Fruit fly (Drosophila melanogaster) whole organism, embryonic: ENCODE data around the gene Rnf146.

ENCODE experiments used
- ATbp ChIP-seq: fragments of 200-800 bp; sonication (Bioruptor generic); optimal IDR thresholded peaks from 2 replicates; lab custom pipeline; 2017; ENCODE audit warnings: missing biosample characterization, mild to moderate bottlenecking, missing genetic modification characterization, missing genetic modification reagents
- Antp ChIP-seq: fragments of 200-800 bp; sonication (Bioruptor generic); optimal IDR thresholded peaks from 3 replicates; lab custom pipeline; 2016; ENCODE audit warnings: missing biosample characterization, missing genetic modification characterization
- CG10147 ChIP-seq: fragments of 200-800 bp; sonication (Bioruptor generic); optimal IDR thresholded peaks from 2 replicates; lab custom pipeline; 2019; ENCODE audit warnings: missing biosample characterization, mild to moderate bottlenecking, missing genetic modification characterization, moderate library complexity
- CG10979 ChIP-seq: fragments of 200-800 bp; sonication (Bioruptor generic); optimal IDR thresholded peaks from 2 replicates; lab custom pipeline; 2018; ENCODE audit warnings: missing biosample characterization, mild to moderate bottlenecking, missing genetic modification characterization, moderate library complexity
- CG11504 ChIP-seq: fragments of 200-800 bp; sonication (Bioruptor generic); optimal IDR thresholded peaks from 3 replicates; lab custom pipeline; 2019; ENCODE audit warnings: missing biosample characterization, mild to moderate bottlenecking, missing genetic modification characterization, moderate library complexity
- CG11695 ChIP-seq: fragments of 200-800 bp; sonication (Bioruptor generic); IDR thresholded peaks from 3 replicates; pipeline ENCODE4 v1.3.6; 2022; ENCODE audit warnings: missing biosample characterization, missing genetic modification characterization
- CG12155 ChIP-seq: fragments of 200-800 bp; sonication (Bioruptor generic); optimal IDR thresholded peaks from 3 replicates; lab custom pipeline; 2016; ENCODE audit warnings: missing biosample characterization, missing genetic modification characterization
- CG13296 ChIP-seq: fragments of 200-800 bp; sonication (Bioruptor generic); optimal IDR thresholded peaks from 3 replicates; lab custom pipeline; 2018; ENCODE audit warnings: missing biosample characterization, mild to moderate bottlenecking, missing genetic modification characterization
- CG14050 ChIP-seq: fragments of 200-800 bp; sonication (Bioruptor generic); IDR thresholded peaks from 3 replicates; pipeline ENCODE4 v1.3.6; 2022; ENCODE audit warnings: missing biosample characterization, missing genetic modification characterization
- CG14965 ChIP-seq: fragments of 200-800 bp; sonication (Bioruptor generic); optimal IDR thresholded peaks from 2 replicates; lab custom pipeline; 2016; ENCODE audit warnings: missing biosample characterization, missing genetic modification characterization, borderline replicate concordance
- CG1602 ChIP-seq: fragments of 200-800 bp; sonication (Bioruptor generic); optimal IDR thresholded peaks from 3 replicates; lab custom pipeline; 2016; ENCODE audit warnings: missing biosample characterization, missing genetic modification characterization
- CG17328 ChIP-seq: fragments of 200-800 bp; sonication (Bioruptor generic); IDR thresholded peaks from 2 replicates; pipeline ENCODE4 v1.3.6; 2022; ENCODE audit warnings: missing biosample characterization, missing genetic modification characterization
- CG1832 ChIP-seq: fragments of 200-800 bp; sonication (Bioruptor generic); optimal IDR thresholded peaks from 2 replicates; lab custom pipeline; 2017; ENCODE audit warnings: missing biosample characterization, mild to moderate bottlenecking, missing genetic modification characterization, inconsistent platforms
- CG32532 ChIP-seq: fragments of 200-800 bp; sonication (Bioruptor generic); IDR thresholded peaks from 2 replicates; pipeline ENCODE4 v1.3.6; 2022; ENCODE audit warnings: missing biosample characterization, missing genetic modification characterization
- CG32767 ChIP-seq: fragments of 200-800 bp; sonication (Bioruptor generic); IDR thresholded peaks from 2 replicates; pipeline ENCODE4 v1.3.6; 2022; ENCODE audit warnings: missing biosample characterization, missing genetic modification characterization
- CG33557 ChIP-seq: fragments of 200-800 bp; sonication (Bioruptor generic); optimal IDR thresholded peaks from 2 replicates; lab custom pipeline; 2019; ENCODE audit warnings: missing biosample characterization, mild to moderate bottlenecking, missing genetic modification characterization, moderate library complexity
- CG4360 ChIP-seq: fragments of 200-800 bp; sonication (Bioruptor generic); IDR thresholded peaks from 2 replicates; pipeline ENCODE4 v1.3.6; 2022; ENCODE audit warnings: missing biosample characterization, missing genetic modification characterization
- CG6791 ChIP-seq: fragments of 200-800 bp; sonication (Bioruptor generic); IDR thresholded peaks from 3 replicates; pipeline ENCODE4 v1.3.6; 2022; ENCODE audit warnings: missing biosample characterization, missing genetic modification characterization; ENCODE audit not compliant: partially characterized antibody
- CG6813 ChIP-seq: fragments of 200-800 bp; sonication (Bioruptor generic); optimal IDR thresholded peaks from 2 replicates; lab custom pipeline; 2017; ENCODE audit warnings: missing biosample characterization, missing genetic modification characterization, mild to moderate bottlenecking, moderate library complexity, missing genetic modification reagents
- CG7928 ChIP-seq: fragments of 200-800 bp; sonication (Bioruptor generic); optimal IDR thresholded peaks from 2 replicates; lab custom pipeline; 2017; ENCODE audit warnings: missing biosample characterization, mild to moderate bottlenecking, missing genetic modification characterization
- CG7963 ChIP-seq: fragments of 200-800 bp; sonication (Bioruptor generic); IDR thresholded peaks from 3 replicates; pipeline ENCODE4 v1.3.6; 2022; ENCODE audit warnings: missing biosample characterization, missing genetic modification characterization; ENCODE audit not compliant: partially characterized antibody
- Chrac-16 ChIP-seq: fragments of 200-800 bp; sonication (Bioruptor generic); optimal IDR thresholded peaks from 3 replicates; lab custom pipeline; 2016; ENCODE audit warnings: missing biosample characterization, missing genetic modification characterization
- Dbx ChIP-seq: fragments of 200-800 bp; sonication (Bioruptor generic); IDR thresholded peaks from 3 replicates; pipeline ENCODE4 v1.3.6; 2022; ENCODE audit warnings: missing biosample characterization, missing genetic modification characterization
- Doc3 ChIP-seq: fragments of 200-800 bp; sonication (Bioruptor generic); IDR thresholded peaks from 3 replicates; pipeline ENCODE4 v1.3.6; 2022; ENCODE audit warnings: missing biosample characterization, missing genetic modification characterization; ENCODE audit not compliant: partially characterized antibody
- Drgx ChIP-seq: fragments of 200-800 bp; sonication (Bioruptor generic); IDR thresholded peaks from 2 replicates; pipeline ENCODE4 v1.3.6; 2022; ENCODE audit warnings: missing biosample characterization, missing genetic modification characterization
- Gsc ChIP-seq: fragments of 200-800 bp; sonication (Bioruptor generic); IDR thresholded peaks from 2 replicates; pipeline ENCODE4 v1.3.6; 2022; ENCODE audit warnings: missing biosample characterization, missing genetic modification characterization
- Med ChIP-seq: fragments of 200-800 bp; sonication (Bioruptor generic); peaks from one replicate; lab custom pipeline; 2016; ENCODE audit warnings: missing biosample characterization, missing genetic modification characterization, mild to moderate bottlenecking, inconsistent platforms, moderate library complexity
- Myb ChIP-seq: fragments of 200-800 bp; sonication (Bioruptor generic); optimal IDR thresholded peaks from 2 replicates; lab custom pipeline; 2016; ENCODE audit warnings: missing biosample characterization, missing genetic modification characterization
- Tbp ChIP-seq: fragments of >200 bp; optimal IDR thresholded peaks from 2 replicates; lab custom pipeline; 2018; ENCODE audit warnings: missing biosample characterization, missing genetic modification characterization
- Trl ChIP-seq, 3 experiments: fragments of >200 bp in 2 of 3; fragments of 200-800 bp in 1 of 3; sonication (Bioruptor generic) in 1 of 3; optimal IDR thresholded peaks; 2 replicates in 1 of 3; 3 replicates in 2 of 3; lab custom pipeline; 2016 to 2017; ENCODE audit warnings: missing biosample characterization in 1 of 3, missing genetic modification characterization in 1 of 3
- ap ChIP-seq: fragments of 200-800 bp; sonication (Bioruptor generic); IDR thresholded peaks from 2 replicates; pipeline ENCODE4 v1.3.6; 2022; ENCODE audit warnings: missing biosample characterization, missing genetic modification characterization
- br ChIP-seq: fragments of >200 bp; optimal IDR thresholded peaks from 2 replicates; lab custom pipeline; 2017
- chinmo ChIP-seq: fragments of 200-800 bp; sonication (Bioruptor generic); IDR thresholded peaks from 4 replicates; pipeline ENCODE4 v1.3.6; 2022; ENCODE audit warnings: missing biosample characterization, missing genetic modification characterization; ENCODE audit not compliant: partially characterized antibody
- da ChIP-seq: fragments of 200-800 bp; sonication (Bioruptor generic); optimal IDR thresholded peaks from 2 replicates; lab custom pipeline; 2016; ENCODE audit warnings: missing biosample characterization, missing genetic modification characterization
- dan ChIP-seq: fragments of 200-800 bp; sonication (Bioruptor generic); IDR thresholded peaks from 2 replicates; pipeline ENCODE4 v1.3.6; 2022; ENCODE audit warnings: missing biosample characterization, missing genetic modification characterization
- dmrt11E ChIP-seq: fragments of 200-800 bp; sonication (Bioruptor generic); optimal IDR thresholded peaks from 3 replicates; lab custom pipeline; 2018; ENCODE audit warnings: missing biosample characterization, mild to moderate bottlenecking, missing genetic modification characterization, moderate library complexity
- dmrt99B ChIP-seq: fragments of 200-800 bp; sonication (Bioruptor generic); optimal IDR thresholded peaks from 2 replicates; lab custom pipeline; 2018; ENCODE audit warnings: missing biosample characterization, mild to moderate bottlenecking, missing genetic modification characterization, moderate library complexity
- ems ChIP-seq: fragments of 200-800 bp; sonication (Bioruptor generic); optimal IDR thresholded peaks from 3 replicates; lab custom pipeline; 2016; ENCODE audit warnings: missing biosample characterization, missing genetic modification characterization
- ftz-f1 ChIP-seq: fragments of 200-800 bp; sonication (Bioruptor generic); optimal IDR thresholded peaks from 2 replicates; lab custom pipeline; 2016; ENCODE audit warnings: missing biosample characterization, missing genetic modification characterization
- ham ChIP-seq: fragments of 200-800 bp; sonication (Bioruptor generic); IDR thresholded peaks from 2 replicates; pipeline ENCODE4 v1.3.6; 2022; ENCODE audit warnings: missing biosample characterization, missing genetic modification characterization
- insv ChIP-seq, 2 experiments: fragments of 200-800 bp; sonication (Bioruptor generic); optimal IDR thresholded peaks; 3 replicates each; lab custom pipeline; 2016 to 2018; ENCODE audit warnings: missing biosample characterization in 2 of 2, missing genetic modification characterization in 2 of 2
- nom ChIP-seq: fragments of 200-800 bp; sonication (Bioruptor generic); optimal IDR thresholded peaks from 2 replicates; lab custom pipeline; 2017; ENCODE audit warnings: missing biosample characterization, missing genetic modification characterization, mild to moderate bottlenecking, moderate library complexity, missing genetic modification reagents
- pb ChIP-seq: fragments of 200-800 bp; sonication (Bioruptor generic); optimal IDR thresholded peaks from 3 replicates; lab custom pipeline; 2016; ENCODE audit warnings: missing biosample characterization, missing genetic modification characterization
- pho ChIP-seq: fragments of 200-800 bp; sonication (Bioruptor generic); optimal IDR thresholded peaks from 2 replicates; lab custom pipeline; 2016; ENCODE audit warnings: missing biosample characterization, missing genetic modification characterization
- ro ChIP-seq: fragments of 200-800 bp; sonication (Bioruptor generic); IDR thresholded peaks from 2 replicates; pipeline ENCODE4 v1.3.6; 2022; ENCODE audit warnings: missing biosample characterization, missing genetic modification characterization
- sens ChIP-seq: fragments of 200-800 bp; sonication (Bioruptor generic); peaks from one replicate; lab custom pipeline; 2016; ENCODE audit warnings: missing biosample characterization, missing genetic modification characterization
- slbo ChIP-seq: fragments of 200-800 bp; sonication (Bioruptor generic); IDR thresholded peaks from 2 replicates; pipeline ENCODE4 v1.3.6; 2022; ENCODE audit warnings: missing biosample characterization, missing genetic modification characterization
- tll ChIP-seq, 2 experiments: fragments of 200-800 bp in 1 of 2; fragments of >200 bp in 1 of 2; sonication (Bioruptor generic) in 1 of 2; optimal IDR thresholded peaks; 2 replicates each; lab custom pipeline; 2017 to 2019; ENCODE audit warnings: missing biosample characterization in 2 of 2, missing genetic modification characterization in 2 of 2, mild to moderate bottlenecking in 1 of 2, moderate library complexity in 1 of 2
- wor ChIP-seq: fragments of 200-800 bp; sonication (Bioruptor generic); IDR thresholded peaks from 2 replicates; pipeline ENCODE4 v1.3.6; 2022; ENCODE audit warnings: missing biosample characterization, missing genetic modification characterization
- zen2 ChIP-seq: fragments of 200-800 bp; sonication (Bioruptor generic); IDR thresholded peaks from 3 replicates; pipeline ENCODE4 v1.3.6; 2022; ENCODE audit warnings: missing biosample characterization, missing genetic modification characterization; ENCODE audit not compliant: partially characterized antibody

Rnf146 gene

DNA sequence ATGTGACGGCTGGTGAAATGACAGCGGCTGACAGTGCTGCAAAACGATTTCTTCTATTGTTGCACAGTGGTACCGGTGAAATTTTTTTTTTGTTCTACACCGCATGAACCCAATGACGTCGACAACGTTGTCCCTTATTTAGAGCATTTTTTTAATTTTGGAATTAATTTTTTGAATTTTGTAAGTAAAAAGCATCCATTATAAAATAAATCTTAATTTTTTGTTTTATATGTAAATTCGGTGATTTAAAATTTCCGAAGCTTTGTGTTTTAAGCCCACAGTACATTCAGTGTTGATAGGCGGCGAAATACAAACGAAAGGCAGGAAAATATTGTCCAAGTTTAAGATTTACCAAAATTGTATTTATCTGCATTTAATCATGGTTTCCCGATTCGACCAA is 30.4 kb downstream of the Rnf146 start, which contains the start of the genes Lon and PIG-F (continued):
- TF ChIP-seq CG32532 (GFP tag; lab: Robert Waterston, UW) = peak; percentile 99
- no peak for TF ChIP-seq Tbp (GFP tag; lab: Kevin White, UChicago)
- peak; percentile 99 for TF ChIP-seq CG1602
- TF ChIP-seq CG7928 (GFP tag; lab: Kevin White, UChicago) = peak; percentile 84
- TF ChIP-seq ATbp = peak; percentile 98
- peak; percentile 100 for TF ChIP-seq CG33557 (GFP tag; lab: Kevin White, UChicago)
- no peak for TF ChIP-seq zen2 (GFP tag; lab: Robert Waterston, UW)
- TF ChIP-seq da (GFP tag; lab: Kevin White, UChicago) = peak; percentile 97
- no peak for TF ChIP-seq Trl (optimal IDR thresholded peaks at IDR 0.05; lab: Kevin White, UChicago)
- peak; percentile 98 for TF ChIP-seq Trl (GFP tag; optimal IDR thresholded peaks at IDR 0.05; lab: Kevin White, UChicago)
- peak; percentile 97 for TF ChIP-seq CG17328 (GFP tag; lab: Robert Waterston, UW)
- TF ChIP-seq Myb = peak; percentile 90
- TF ChIP-seq CG32767 = peak; percentile 99
- peak; percentile 99 for TF ChIP-seq slbo
- no peak for TF ChIP-seq chinmo
- peak; percentile 96 for TF ChIP-seq Gsc (GFP tag; lab: Robert Waterston, UW)
- peak; percentile 99 for TF ChIP-seq pho (GFP tag; lab: Kevin White, UChicago)
- peak; percentile 92 for TF ChIP-seq pb (GFP tag; lab: Kevin White, UChicago)
- peak; percentile 93 for TF ChIP-seq ham (GFP tag; lab: Robert Waterston, UW)
- no peak; the same call in 2 of the 3 replicates for TF ChIP-seq Doc3
- TF ChIP-seq CG6813 = peak; percentile 99
- peak; percentile 99 for TF ChIP-seq CG10979 (tag; lab: Kevin White, UChicago)
- no peak for TF ChIP-seq CG1832 (GFP tag; lab: Kevin White, UChicago)
- TF ChIP-seq CG6791 = peak; percentile 44; the same call in 1 of the 3 replicates
- TF ChIP-seq CG12155 (GFP tag; lab: Kevin White, UChicago) = peak; percentile 98
- TF ChIP-seq br (lab: Kevin White, UChicago) = no peak
- peak; percentile 97 for TF ChIP-seq nom
- TF ChIP-seq CG14050 (GFP tag; lab: Robert Waterston, UW) = peak; percentile 98
- TF ChIP-seq CG7963 = peak; percentile 58
- peak; percentile 70 for TF ChIP-seq CG14965 (GFP tag; lab: Kevin White, UChicago)
- peak; percentile 97 for TF ChIP-seq ro (GFP tag; lab: Robert Waterston, UW)
- TF ChIP-seq dmrt99B (tag; lab: Kevin White, UChicago) = peak; percentile 99
- peak; percentile 95 for TF ChIP-seq ap (GFP tag; lab: Robert Waterston, UW)
- peak; percentile 99 for TF ChIP-seq CG10147 (GFP tag; lab: Kevin White, UChicago)
- peak; percentile 100 for TF ChIP-seq sens (GFP tag; lab: Kevin White, UChicago)
- TF ChIP-seq Dbx (GFP tag; lab: Robert Waterston, UW) = peak; percentile 99
- peak; percentile 98 for TF ChIP-seq Antp (GFP tag; lab: Kevin White, UChicago)
- peak; percentile 59 to 81 for TF ChIP-seq tll (GFP tag; optimal IDR thresholded peaks at IDR 0.05; lab: Kevin White, UChicago)
- peak; percentile 81 for TF ChIP-seq CG4360
- TF ChIP-seq ftz-f1 (GFP tag; lab: Kevin White, UChicago) = peak; percentile 90
- TF ChIP-seq wor (GFP tag; lab: Robert Waterston, UW) = peak; percentile 98
- peak; percentile 97 for TF ChIP-seq dan
- peak; percentile 99 for TF ChIP-seq dmrt11E (tag; lab: Kevin White, UChicago)
- TF ChIP-seq insv (GFP tag; optimal IDR thresholded peaks at IDR 0.05; lab: Kevin White, UChicago) = peak; percentile 39 to 86
- peak; percentile 98 for TF ChIP-seq Drgx (GFP tag; lab: Robert Waterston, UW)
- peak; percentile 98 for TF ChIP-seq CG11504 (tag; lab: Kevin White, UChicago)
- peak; percentile 100 for TF ChIP-seq Chrac-16 (GFP tag; lab: Kevin White, UChicago)
- TF ChIP-seq Med (GFP tag; lab: Kevin White, UChicago) = peak; percentile 100
- peak; percentile 98 for TF ChIP-seq CG11695 (GFP tag; lab: Robert Waterston, UW)
- peak; percentile 99 for TF ChIP-seq ems
- peak; percentile 99 for TF ChIP-seq CG13296 (GFP tag; lab: Kevin White, UChicago)
